Fruit fly (Drosophila melanogaster) whole organism, embryonic: ENCODE results near the gene CG42749.

ENCODE experiments used
- Blimp-1 ChIP-seq: fragments of 200-800 bp; sonication (Bioruptor generic); optimal IDR thresholded peaks from 3 replicates; lab custom pipeline; 2018; ENCODE audit warnings: missing biosample characterization, missing genetic modification characterization, mild to moderate bottlenecking, moderate library complexity, missing genetic modification reagents
- CG11085 ChIP-seq: fragments of 200-800 bp; sonication (Bioruptor generic); IDR thresholded peaks from 2 replicates; pipeline ENCODE4 v1.3.6; 2022; ENCODE audit warnings: missing biosample characterization, missing genetic modification characterization
- CG11398 ChIP-seq: fragments of 200-800 bp; sonication (Bioruptor generic); optimal IDR thresholded peaks from 2 replicates; lab custom pipeline; 2016; ENCODE audit warnings: missing biosample characterization, missing genetic modification characterization
- CG11560 ChIP-seq: fragments of 200-800 bp; sonication (Bioruptor generic); IDR thresholded peaks from 3 replicates; pipeline ENCODE4 v1.3.6; 2022; ENCODE audit warnings: missing biosample characterization, missing genetic modification characterization
- CG12071 ChIP-seq: fragments of 200-800 bp; sonication (Bioruptor generic); optimal IDR thresholded peaks from 3 replicates; lab custom pipeline; 2018; ENCODE audit warnings: missing biosample characterization, mild to moderate bottlenecking, missing genetic modification characterization
- CG12299 ChIP-seq: fragments of 200-800 bp; sonication (Bioruptor generic); optimal IDR thresholded peaks from 2 replicates; lab custom pipeline; 2018; ENCODE audit warnings: missing biosample characterization, mild to moderate bottlenecking, missing genetic modification characterization
- CG12942 ChIP-seq: fragments of 200-800 bp; sonication (Bioruptor generic); optimal IDR thresholded peaks from 3 replicates; lab custom pipeline; 2016; ENCODE audit warnings: missing biosample characterization, missing genetic modification characterization
- CG17829 ChIP-seq: fragments of 200-800 bp; optimal IDR thresholded peaks from 2 replicates; lab custom pipeline; 2019; ENCODE audit warnings: missing biosample characterization, mild to moderate bottlenecking, missing genetic modification characterization, moderate library complexity
- CG30431 ChIP-seq: fragments of 200-800 bp; sonication (Bioruptor generic); optimal IDR thresholded peaks from 2 replicates; lab custom pipeline; 2017; ENCODE audit warnings: missing biosample characterization, missing genetic modification characterization
- CG4424 ChIP-seq: fragments of 200-800 bp; sonication (Bioruptor generic); optimal IDR thresholded peaks from 3 replicates; lab custom pipeline; 2016; ENCODE audit warnings: missing biosample characterization, missing genetic modification characterization
- CG5180 ChIP-seq: fragments of 200-800 bp; sonication (Bioruptor generic); optimal IDR thresholded peaks from 3 replicates; lab custom pipeline; 2017; ENCODE audit warnings: missing biosample characterization, missing genetic modification characterization, mild to moderate bottlenecking, moderate library complexity, missing genetic modification reagents
- CG5953 ChIP-seq: fragments of 200-800 bp; sonication (Bioruptor generic); IDR thresholded peaks from 2 replicates; pipeline ENCODE4 v1.3.6; 2022; ENCODE audit warnings: missing biosample characterization, missing genetic modification characterization
- CG6683 ChIP-seq: fragments of 200-800 bp; sonication (Bioruptor generic); optimal IDR thresholded peaks from 2 replicates; lab custom pipeline; 2017; ENCODE audit warnings: missing biosample characterization, mild to moderate bottlenecking, missing genetic modification characterization, missing genetic modification reagents
- CG7271 ChIP-seq: fragments of 200-800 bp; sonication (Bioruptor generic); optimal IDR thresholded peaks from 2 replicates; lab custom pipeline; 2018; ENCODE audit warnings: missing biosample characterization, mild to moderate bottlenecking, missing genetic modification characterization, moderate library complexity
- CG7357 ChIP-seq: fragments of 200-800 bp; sonication (Bioruptor generic); IDR thresholded peaks from 3 replicates; pipeline ENCODE4 v1.3.6; 2022; ENCODE audit warnings: missing biosample characterization, missing genetic modification characterization
- CG8281 ChIP-seq: fragments of 200-800 bp; sonication (Bioruptor generic); optimal IDR thresholded peaks from 2 replicates; lab custom pipeline; 2018; ENCODE audit warnings: missing biosample characterization, mild to moderate bottlenecking, missing genetic modification characterization, moderate library complexity
- CG9437 ChIP-seq: fragments of 200-800 bp; sonication (Bioruptor generic); optimal IDR thresholded peaks from 2 replicates; lab custom pipeline; 2018; ENCODE audit warnings: missing biosample characterization, mild to moderate bottlenecking, missing genetic modification characterization
- D19A ChIP-seq: fragments of 200-800 bp; optimal IDR thresholded peaks from 3 replicates; lab custom pipeline; 2019; ENCODE audit warnings: missing biosample characterization, mild to moderate bottlenecking, missing genetic modification characterization, moderate library complexity
- Dad ChIP-seq: fragments of 200-800 bp; sonication (Bioruptor generic); optimal IDR thresholded peaks from 3 replicates; lab custom pipeline; 2016; ENCODE audit warnings: missing biosample characterization, missing genetic modification characterization
- Dbx ChIP-seq: fragments of 200-800 bp; sonication (Bioruptor generic); IDR thresholded peaks from 3 replicates; pipeline ENCODE4 v1.3.6; 2022; ENCODE audit warnings: missing biosample characterization, missing genetic modification characterization
- Dfd ChIP-seq, 2 experiments: fragments of >200 bp; optimal IDR thresholded peaks; 2 replicates each; lab custom pipeline; 2017; ENCODE audit warnings: missing biosample characterization in 2 of 2, missing genetic modification characterization in 2 of 2
- Dll ChIP-seq: fragments of 200-800 bp; sonication (Bioruptor generic); IDR thresholded peaks from 4 replicates; pipeline ENCODE4 v1.3.6; 2022; ENCODE audit warnings: missing biosample characterization, missing genetic modification characterization; ENCODE audit not compliant: partially characterized antibody
- HLH54F ChIP-seq: fragments of 200-800 bp; sonication (Bioruptor generic); optimal IDR thresholded peaks from 3 replicates; lab custom pipeline; 2016; ENCODE audit warnings: missing biosample characterization, missing genetic modification characterization
- HmgD ChIP-seq: fragments of 200-800 bp; sonication (Bioruptor generic); optimal IDR thresholded peaks from 3 replicates; lab custom pipeline; 2016; ENCODE audit warnings: missing biosample characterization, missing genetic modification characterization
- Jarid2 ChIP-seq: fragments of 200-800 bp; sonication (Bioruptor generic); optimal IDR thresholded peaks from 3 replicates; lab custom pipeline; 2017; ENCODE audit warnings: mild to moderate bottlenecking, missing biosample characterization, missing genetic modification reagents, missing genetic modification characterization
- Lpt ChIP-seq: fragments of >200 bp; optimal IDR thresholded peaks from 2 replicates; lab custom pipeline; 2018; ENCODE audit warnings: missing biosample characterization, missing genetic modification characterization
- Mad ChIP-seq: fragments of 200-800 bp; sonication (Bioruptor generic); optimal IDR thresholded peaks from 2 replicates; lab custom pipeline; 2016; ENCODE audit warnings: missing biosample characterization, missing genetic modification characterization
- Oli ChIP-seq: fragments of 200-800 bp; sonication (Bioruptor generic); optimal IDR thresholded peaks from 2 replicates; lab custom pipeline; 2018; ENCODE audit warnings: missing biosample characterization, mild to moderate bottlenecking, missing genetic modification characterization, moderate library complexity
- Ptx1 ChIP-seq: fragments of 200-800 bp; sonication (Bioruptor generic); IDR thresholded peaks from 2 replicates; pipeline ENCODE4 v1.3.6; 2022; ENCODE audit warnings: missing biosample characterization, missing genetic modification characterization
- Scr ChIP-seq: fragments of 200-800 bp; sonication (Bioruptor generic); IDR thresholded peaks from 2 replicates; pipeline ENCODE4 v1.3.6; 2022; ENCODE audit warnings: missing biosample characterization, missing genetic modification characterization; ENCODE audit not compliant: partially characterized antibody
- Xbp1 ChIP-seq: fragments of 200-800 bp; sonication (Bioruptor generic); optimal IDR thresholded peaks from 3 replicates; lab custom pipeline; 2016; ENCODE audit warnings: missing biosample characterization, mild to moderate bottlenecking, missing genetic modification characterization
- YL-1 ChIP-seq: fragments of 200-800 bp; sonication (Bioruptor generic); optimal IDR thresholded peaks from 3 replicates; lab custom pipeline; 2017; ENCODE audit warnings: missing biosample characterization, mild to moderate bottlenecking, missing genetic modification characterization
- amos ChIP-seq: fragments of 200-800 bp; sonication (Bioruptor generic); IDR thresholded peaks from 2 replicates; pipeline ENCODE4 v1.3.6; 2022; ENCODE audit warnings: missing biosample characterization, missing genetic modification characterization; ENCODE audit not compliant: partially characterized antibody
- ap ChIP-seq: fragments of 200-800 bp; sonication (Bioruptor generic); IDR thresholded peaks from 2 replicates; pipeline ENCODE4 v1.3.6; 2022; ENCODE audit warnings: missing biosample characterization, missing genetic modification characterization
- bigmax ChIP-seq: fragments of 200-800 bp; sonication (Bioruptor generic); optimal IDR thresholded peaks from 2 replicates; lab custom pipeline; 2018; ENCODE audit warnings: missing biosample characterization, mild to moderate bottlenecking, missing genetic modification characterization
- cg ChIP-seq: fragments of 200-800 bp; sonication (Bioruptor generic); optimal IDR thresholded peaks from 3 replicates; lab custom pipeline; 2019; ENCODE audit warnings: missing biosample characterization, mild to moderate bottlenecking, missing genetic modification characterization, moderate library complexity
- chn ChIP-seq: fragments of 200-800 bp; sonication (Bioruptor generic); optimal IDR thresholded peaks from 2 replicates; lab custom pipeline; 2016; ENCODE audit warnings: missing biosample characterization, missing genetic modification characterization
- croc ChIP-seq: fragments of 200-800 bp; sonication (Bioruptor generic); conservative IDR thresholded peaks from 3 replicates; pipeline ENCODE4 v1.3.6; 2022; ENCODE audit warnings: missing biosample characterization, missing genetic modification characterization
- crol ChIP-seq: fragments of 200-800 bp; sonication (Bioruptor generic); IDR thresholded peaks from 2 replicates; pipeline ENCODE4 v1.3.6; 2022; ENCODE audit warnings: missing biosample characterization, missing genetic modification characterization
- gcm ChIP-seq: fragments of 200-800 bp; sonication (Bioruptor generic); optimal IDR thresholded peaks from 2 replicates; lab custom pipeline; 2019; ENCODE audit warnings: missing biosample characterization, mild to moderate bottlenecking, missing genetic modification characterization, moderate library complexity
- kay ChIP-seq: fragments of 200-800 bp; sonication (Bioruptor generic); optimal IDR thresholded peaks from 2 replicates; lab custom pipeline; 2016; ENCODE audit warnings: missing biosample characterization, missing genetic modification characterization
- lov ChIP-seq, 2 experiments: fragments of 200-800 bp in 1 of 2; fragments of >200 bp in 1 of 2; sonication (Bioruptor generic) in 1 of 2; IDR thresholded peaks in 1 of 2; optimal IDR thresholded peaks in 1 of 2; 2 replicates in 1 of 2; 3 replicates in 1 of 2; pipeline versions ENCODE4 v1.3.6 to Lab custom; 2017 to 2022; ENCODE audit warnings: missing biosample characterization in 1 of 2, missing genetic modification characterization in 1 of 2
- luna ChIP-seq: fragments of 200-800 bp; sonication (Bioruptor generic); optimal IDR thresholded peaks from 2 replicates; lab custom pipeline; 2016; ENCODE audit warnings: missing biosample characterization, missing genetic modification characterization
- maf-S ChIP-seq: fragments of 200-800 bp; sonication (Bioruptor generic); optimal IDR thresholded peaks from 2 replicates; lab custom pipeline; 2016; ENCODE audit warnings: missing biosample characterization, missing genetic modification characterization
- mirr ChIP-seq: fragments of 200-800 bp; sonication (Bioruptor generic); optimal IDR thresholded peaks from 3 replicates; lab custom pipeline; 2018; ENCODE audit warnings: missing biosample characterization, mild to moderate bottlenecking, missing genetic modification characterization
- nerfin-1 ChIP-seq: fragments of 200-800 bp; sonication (Bioruptor generic); optimal IDR thresholded peaks from 3 replicates; lab custom pipeline; 2019; ENCODE audit warnings: missing biosample characterization, mild to moderate bottlenecking, missing genetic modification characterization, moderate library complexity
- odd ChIP-seq: fragments of 200-800 bp; sonication (Bioruptor generic); optimal IDR thresholded peaks from 2 replicates; lab custom pipeline; 2017; ENCODE audit warnings: missing biosample characterization, mild to moderate bottlenecking, missing genetic modification characterization
- org-1 ChIP-seq: fragments of 200-800 bp; sonication (Bioruptor generic); optimal IDR thresholded peaks from 2 replicates; lab custom pipeline; 2017; ENCODE audit warnings: missing biosample characterization, missing genetic modification characterization
- tll ChIP-seq, 2 experiments: fragments of 200-800 bp in 1 of 2; fragments of >200 bp in 1 of 2; sonication (Bioruptor generic) in 1 of 2; optimal IDR thresholded peaks; 2 replicates each; lab custom pipeline; 2017 to 2019; ENCODE audit warnings: missing biosample characterization in 2 of 2, missing genetic modification characterization in 2 of 2, mild to moderate bottlenecking in 1 of 2, moderate library complexity in 1 of 2
- ttk ChIP-seq: fragments of 200-800 bp; sonication (Bioruptor generic); IDR thresholded peaks from 2 replicates; pipeline ENCODE4 v2.1.2; 2022; ENCODE audit warnings: missing biosample characterization, missing genetic modification characterization

CG42749 gene

DNA sequence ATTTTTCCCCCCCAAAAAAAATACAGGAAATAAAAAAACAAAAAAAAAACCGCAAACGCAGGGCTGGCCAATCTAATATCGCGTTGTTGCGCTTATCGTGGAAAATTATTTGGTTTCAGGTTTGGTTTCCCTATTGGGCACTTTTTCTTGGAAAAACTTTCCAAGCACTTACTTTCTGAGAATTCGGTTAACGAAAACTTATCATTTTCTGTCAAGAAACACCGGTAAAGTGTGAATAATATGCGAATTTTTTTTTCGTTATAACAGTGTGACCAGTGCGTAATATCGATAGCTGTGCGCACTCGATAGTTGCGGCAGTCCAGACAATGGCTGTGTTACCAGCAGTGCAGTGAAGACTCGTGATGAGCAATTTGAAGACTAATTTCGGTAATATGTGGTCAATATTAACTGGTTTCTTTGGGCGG, 26.6 kb downstream of the CG42749 start, which contains the start of gene Rnp4F (continued):
- TF ChIP-seq CG8281 (tag; lab: Kevin White, UChicago) (no peak), CG4424 (peak; percentile 59), CG7357 (GFP tag; lab: Robert Waterston, UW) (peak; percentile 95), Dad (GFP tag; lab: Kevin White, UChicago) (peak; percentile 63), CG12299 (tag; lab: Kevin White, UChicago) (no peak), CG12942 (peak; percentile 61), Dbx (GFP tag; lab: Robert Waterston, UW) (peak; percentile 72), HmgD (GFP tag; lab: Kevin White, UChicago) (peak; percentile 70), bigmax (GFP tag; lab: Kevin White, UChicago) (no peak), CG9437 (GFP tag; lab: Kevin White, UChicago) (peak; percentile 5), CG11398 (GFP tag; lab: Kevin White, UChicago) (peak; percentile 64), odd (GFP tag; lab: Kevin White, UChicago) (no peak), Dll (peak; percentile 76), CG11560 (peak; percentile 65; the same call in 2 of the 3 replicates), tll (GFP tag; optimal IDR thresholded peaks at IDR 0.05; lab: Kevin White, UChicago) (no peak), croc (GFP tag; lab: Robert Waterston, UW) (peak; percentile 43), kay (GFP tag; lab: Kevin White, UChicago) (peak; percentile 56), Mad (GFP tag; lab: Kevin White, UChicago) (peak; percentile 57), CG5953 (GFP tag; lab: Robert Waterston, UW) (no peak), Jarid2 (GFP tag; lab: Kevin White, UChicago) (no peak), Xbp1 (GFP tag; lab: Kevin White, UChicago) (peak; percentile 80), org-1 (GFP tag; lab: Kevin White, UChicago) (no peak), D19A (tag; lab: Kevin White, UChicago) (no peak), gcm (GFP tag; lab: Kevin White, UChicago) (no peak), CG12071 (no peak), maf-S (peak; percentile 68), Oli (tag; lab: Kevin White, UChicago) (no peak), ap (GFP tag; lab: Robert Waterston, UW) (0 out of 2 replicates have a peak, but pooled peaks have one; percentile 5), CG5180 (GFP tag; lab: Kevin White, UChicago) (no peak), CG7271 (no peak), Scr (GFP tag; lab: Robert Waterston, UW) (peak; percentile 86), Dfd (GFP tag; optimal IDR thresholded peaks at IDR 0.05; lab: Kevin White, UChicago) (peak in 1 of 2 experiments; percentile 15), Ptx1 (peak; percentile 72), Blimp-1 (GFP tag; lab: Kevin White, UChicago) (no peak), CG11085 (GFP tag; lab: Robert Waterston, UW) (peak; percentile 64), mirr (GFP tag; lab: Kevin White, UChicago) (peak; percentile 40), YL-1 (peak; percentile 43), Lpt (no peak), luna (GFP tag; lab: Kevin White, UChicago) (peak; percentile 58), ttk (GFP tag; lab: Robert Waterston, UW) (peak; percentile 57; the same call in 1 of the 2 replicates), nerfin-1 (tag; lab: Kevin White, UChicago) (peak; percentile 6), amos (GFP tag; lab: Robert Waterston, UW) (peak; percentile 88), chn (GFP tag; lab: Kevin White, UChicago) (peak; percentile 61), crol (GFP tag; lab: Robert Waterston, UW) (no peak), CG30431 (peak; percentile 38), cg (GFP tag; lab: Kevin White, UChicago) (no peak), CG17829 (tag; lab: Kevin White, UChicago) (peak; percentile 35), HLH54F (GFP tag; lab: Kevin White, UChicago) (peak; percentile 87), lov (optimal IDR thresholded peaks at IDR 0.05; lab: Kevin White, UChicago) (no peak), lov (GFP tag; IDR thresholded peaks at IDR 0.05; lab: Robert Waterston, UW) (peak; percentile 66; the same call in 1 of the 3 replicates), CG6683 (GFP tag; lab: Kevin White, UChicago) (no peak)
